Fruit fly (Drosophila melanogaster) whole organism, embryonic: ENCODE measurements around the gene QIL1.

Experiments used
- Abd-B ChIP-seq: fragments of 200-800 bp; sonication (Bioruptor generic); optimal IDR thresholded peaks from 2 replicates; lab custom pipeline; 2018; ENCODE audit warnings: missing biosample characterization, mild to moderate bottlenecking, missing genetic modification characterization, moderate library complexity
- BEAF-32 ChIP-seq: fragments of 200-800 bp; sonication (Bioruptor generic); optimal IDR thresholded peaks from 3 replicates; lab custom pipeline; 2017; ENCODE audit warnings: missing biosample characterization, missing genetic modification characterization, mild to moderate bottlenecking, moderate library complexity, missing genetic modification reagents
- CG11696 ChIP-seq: fragments of 200-800 bp; sonication (Bioruptor generic); IDR thresholded peaks from 2 replicates; pipeline ENCODE4 v1.3.6; 2022; ENCODE audit warnings: missing biosample characterization, missing genetic modification characterization
- CG12769 ChIP-seq: fragments of 200-800 bp; sonication (Bioruptor generic); optimal IDR thresholded peaks from 2 replicates; lab custom pipeline; 2019; ENCODE audit warnings: missing biosample characterization, mild to moderate bottlenecking, missing genetic modification characterization, moderate library complexity
- CG13287 ChIP-seq: fragments of 200-800 bp; sonication (Bioruptor generic); IDR thresholded peaks from 2 replicates; pipeline ENCODE4 v1.3.6; 2022; ENCODE audit warnings: missing biosample characterization, missing genetic modification characterization; ENCODE audit not compliant: partially characterized antibody
- CG14710 ChIP-seq: fragments of 200-800 bp; sonication (Bioruptor generic); optimal IDR thresholded peaks from 3 replicates; lab custom pipeline; 2019; ENCODE audit warnings: missing biosample characterization, mild to moderate bottlenecking, missing genetic modification characterization, moderate library complexity
- CG1602 ChIP-seq: fragments of 200-800 bp; sonication (Bioruptor generic); optimal IDR thresholded peaks from 3 replicates; lab custom pipeline; 2016; ENCODE audit warnings: missing biosample characterization, missing genetic modification characterization
- CG1603 ChIP-seq: fragments of 200-800 bp; sonication (Bioruptor generic); optimal IDR thresholded peaks from 2 replicates; lab custom pipeline; 2019; ENCODE audit warnings: missing biosample characterization, mild to moderate bottlenecking, missing genetic modification characterization, moderate library complexity
- CG17361 ChIP-seq: fragments of 200-800 bp; sonication (Bioruptor generic); IDR thresholded peaks from 3 replicates; pipeline ENCODE4 v1.3.6; 2022; ENCODE audit warnings: missing biosample characterization, missing genetic modification characterization
- CG17829 ChIP-seq: fragments of 200-800 bp; optimal IDR thresholded peaks from 2 replicates; lab custom pipeline; 2019; ENCODE audit warnings: missing biosample characterization, mild to moderate bottlenecking, missing genetic modification characterization, moderate library complexity
- CG2199 ChIP-seq: fragments of 200-800 bp; sonication (Bioruptor generic); IDR thresholded peaks from 3 replicates; pipeline ENCODE4 v1.3.6; 2022; ENCODE audit warnings: missing biosample characterization, missing genetic modification characterization
- CG2712 ChIP-seq: fragments of 200-800 bp; optimal IDR thresholded peaks from 3 replicates; lab custom pipeline; 2019; ENCODE audit warnings: missing biosample characterization, mild to moderate bottlenecking, missing genetic modification characterization, moderate library complexity
- CG30020 ChIP-seq: fragments of 200-800 bp; optimal IDR thresholded peaks from 2 replicates; lab custom pipeline; 2019; ENCODE audit warnings: missing biosample characterization, mild to moderate bottlenecking, missing genetic modification characterization, moderate library complexity
- CG31388 ChIP-seq: fragments of 200-800 bp; sonication (Bioruptor generic); optimal IDR thresholded peaks from 2 replicates; lab custom pipeline; 2016; ENCODE audit warnings: missing biosample characterization, missing genetic modification characterization
- CG31441 ChIP-seq: fragments of 200-800 bp; sonication (Bioruptor generic); IDR thresholded peaks from 2 replicates; pipeline ENCODE4 v1.3.6; 2022; ENCODE audit warnings: missing biosample characterization, missing genetic modification characterization
- CG33213 ChIP-seq: fragments of 200-800 bp; sonication (Bioruptor generic); optimal IDR thresholded peaks from 3 replicates; lab custom pipeline; 2016; ENCODE audit warnings: missing biosample characterization, missing genetic modification characterization
- CG34224 ChIP-seq: fragments of 200-800 bp; sonication (Bioruptor generic); IDR thresholded peaks from 3 replicates; pipeline ENCODE4 v1.3.6; 2022; ENCODE audit warnings: missing biosample characterization, missing genetic modification characterization; ENCODE audit not compliant: partially characterized antibody
- CG4617 ChIP-seq: fragments of 200-800 bp; sonication (Bioruptor generic); optimal IDR thresholded peaks from 3 replicates; lab custom pipeline; 2016; ENCODE audit warnings: missing biosample characterization, missing genetic modification characterization, borderline replicate concordance
- CG6683 ChIP-seq: fragments of 200-800 bp; sonication (Bioruptor generic); optimal IDR thresholded peaks from 2 replicates; lab custom pipeline; 2017; ENCODE audit warnings: missing biosample characterization, mild to moderate bottlenecking, missing genetic modification characterization, missing genetic modification reagents
- CG9797 ChIP-seq: fragments of 200-800 bp; sonication (Bioruptor generic); optimal IDR thresholded peaks from 3 replicates; lab custom pipeline; 2018; ENCODE audit warnings: missing biosample characterization, mild to moderate bottlenecking, missing genetic modification characterization
- CTCF ChIP-seq: fragments of 200-800 bp; sonication (Bioruptor generic); optimal IDR thresholded peaks from 2 replicates; lab custom pipeline; 2017; ENCODE audit warnings: missing biosample characterization, mild to moderate bottlenecking, missing genetic modification characterization, moderate library complexity
- Camta ChIP-seq: fragments of 200-800 bp; sonication (Bioruptor generic); optimal IDR thresholded peaks from 2 replicates; lab custom pipeline; 2016; ENCODE audit warnings: missing biosample characterization, missing genetic modification characterization
- D19A ChIP-seq: fragments of 200-800 bp; optimal IDR thresholded peaks from 3 replicates; lab custom pipeline; 2019; ENCODE audit warnings: missing biosample characterization, mild to moderate bottlenecking, missing genetic modification characterization, moderate library complexity
- Dek ChIP-seq: fragments of 200-800 bp; sonication (Bioruptor generic); optimal IDR thresholded peaks from 3 replicates; lab custom pipeline; 2019; ENCODE audit warnings: missing biosample characterization, mild to moderate bottlenecking, missing genetic modification characterization, moderate library complexity
- Dp ChIP-seq: fragments of 200-800 bp; sonication (Bioruptor generic); optimal IDR thresholded peaks from 2 replicates; lab custom pipeline; 2018; ENCODE audit warnings: missing biosample characterization, mild to moderate bottlenecking, missing genetic modification characterization, moderate library complexity
- E2f2 ChIP-seq: fragments of 200-800 bp; sonication (Bioruptor generic); IDR thresholded peaks from 2 replicates; pipeline ENCODE4 v1.3.6; 2022; ENCODE audit warnings: missing biosample characterization, missing genetic modification characterization
- Ets97D ChIP-seq: fragments of 200-800 bp; sonication (Bioruptor generic); optimal IDR thresholded peaks from 3 replicates; lab custom pipeline; 2016; ENCODE audit warnings: missing biosample characterization, missing genetic modification characterization
- HmgZ ChIP-seq: fragments of 200-800 bp; sonication (Bioruptor generic); optimal IDR thresholded peaks from 2 replicates; lab custom pipeline; 2018; ENCODE audit warnings: missing biosample characterization, mild to moderate bottlenecking, missing genetic modification characterization
- Jarid2 ChIP-seq: fragments of 200-800 bp; sonication (Bioruptor generic); optimal IDR thresholded peaks from 3 replicates; lab custom pipeline; 2017; ENCODE audit warnings: mild to moderate bottlenecking, missing biosample characterization, missing genetic modification reagents, missing genetic modification characterization
- MBD-R2 ChIP-seq: fragments of 200-800 bp; sonication (Bioruptor generic); IDR thresholded peaks from 2 replicates; pipeline ENCODE4 v1.3.6; 2022; ENCODE audit warnings: missing biosample characterization, missing genetic modification characterization
- MESR4 ChIP-seq: fragments of 200-800 bp; sonication (Bioruptor generic); optimal IDR thresholded peaks from 2 replicates; lab custom pipeline; 2018; ENCODE audit warnings: missing biosample characterization, mild to moderate bottlenecking, missing genetic modification characterization, moderate library complexity
- Med ChIP-seq: fragments of 200-800 bp; sonication (Bioruptor generic); peaks from one replicate; lab custom pipeline; 2016; ENCODE audit warnings: missing biosample characterization, missing genetic modification characterization, mild to moderate bottlenecking, inconsistent platforms, moderate library complexity
- Mrtf ChIP-seq: fragments of 200-800 bp; sonication (Bioruptor generic); IDR thresholded peaks from 3 replicates; pipeline ENCODE4 v1.3.6; 2022; ENCODE audit warnings: missing biosample characterization, missing genetic modification characterization
- Nf-YC ChIP-seq: fragments of 200-800 bp; optimal IDR thresholded peaks from 3 replicates; lab custom pipeline; 2019; ENCODE audit warnings: missing biosample characterization, mild to moderate bottlenecking, missing genetic modification characterization, moderate library complexity
- NfI ChIP-seq: fragments of 200-800 bp; sonication (Bioruptor generic); optimal IDR thresholded peaks from 3 replicates; lab custom pipeline; 2018; ENCODE audit warnings: missing biosample characterization, mild to moderate bottlenecking, missing genetic modification characterization, moderate library complexity
- Opbp ChIP-seq: fragments of 200-800 bp; sonication (Bioruptor generic); IDR thresholded peaks from 3 replicates; pipeline ENCODE4 v1.3.6; 2022; ENCODE audit warnings: missing biosample characterization, missing genetic modification characterization; ENCODE audit not compliant: partially characterized antibody
- YL-1 ChIP-seq: fragments of 200-800 bp; sonication (Bioruptor generic); optimal IDR thresholded peaks from 3 replicates; lab custom pipeline; 2017; ENCODE audit warnings: missing biosample characterization, mild to moderate bottlenecking, missing genetic modification characterization
- amos ChIP-seq: fragments of 200-800 bp; sonication (Bioruptor generic); IDR thresholded peaks from 2 replicates; pipeline ENCODE4 v1.3.6; 2022; ENCODE audit warnings: missing biosample characterization, missing genetic modification characterization; ENCODE audit not compliant: partially characterized antibody
- az2 ChIP-seq: fragments of 200-800 bp; sonication (Bioruptor generic); optimal IDR thresholded peaks from 3 replicates; lab custom pipeline; 2016; ENCODE audit warnings: missing biosample characterization, missing genetic modification characterization
- fd102C ChIP-seq: fragments of 200-800 bp; sonication (Bioruptor generic); optimal IDR thresholded peaks from 2 replicates; lab custom pipeline; 2018; ENCODE audit warnings: missing biosample characterization, mild to moderate bottlenecking, missing genetic modification characterization, moderate library complexity
- gem ChIP-seq: fragments of 200-800 bp; sonication (Bioruptor generic); optimal IDR thresholded peaks from 2 replicates; lab custom pipeline; 2019; ENCODE audit warnings: missing biosample characterization, mild to moderate bottlenecking, missing genetic modification characterization, moderate library complexity
- grn ChIP-seq: fragments of 200-800 bp; sonication (Bioruptor generic); optimal IDR thresholded peaks from 3 replicates; lab custom pipeline; 2017; ENCODE audit warnings: missing biosample characterization, missing genetic modification characterization
- gsb ChIP-seq: fragments of 200-800 bp; sonication (Bioruptor generic); IDR thresholded peaks from 2 replicates; pipeline ENCODE4 v1.3.6; 2022; ENCODE audit warnings: missing biosample characterization, missing genetic modification characterization
- ind ChIP-seq: fragments of 200-800 bp; sonication (Bioruptor generic); optimal IDR thresholded peaks from 3 replicates; lab custom pipeline; 2016; ENCODE audit warnings: missing biosample characterization, missing genetic modification characterization
- knrl ChIP-seq: fragments of 200-800 bp; sonication (Bioruptor generic); IDR thresholded peaks from 3 replicates; pipeline ENCODE4 v1.3.6; 2022; ENCODE audit warnings: missing biosample characterization, missing genetic modification characterization; ENCODE audit not compliant: partially characterized antibody
- nmo ChIP-seq: fragments of 200-800 bp; sonication (Bioruptor generic); optimal IDR thresholded peaks from 2 replicates; lab custom pipeline; 2018; ENCODE audit warnings: missing biosample characterization, mild to moderate bottlenecking, missing genetic modification characterization, moderate library complexity
- pho ChIP-seq: fragments of 200-800 bp; sonication (Bioruptor generic); optimal IDR thresholded peaks from 2 replicates; lab custom pipeline; 2016; ENCODE audit warnings: missing biosample characterization, missing genetic modification characterization
- pita ChIP-seq: fragments of 200-800 bp; sonication (Bioruptor generic); optimal IDR thresholded peaks from 2 replicates; lab custom pipeline; 2017; ENCODE audit warnings: missing biosample characterization, mild to moderate bottlenecking, missing genetic modification characterization
- sug ChIP-seq: fragments of 200-800 bp; optimal IDR thresholded peaks from 2 replicates; lab custom pipeline; 2019; ENCODE audit warnings: missing biosample characterization, mild to moderate bottlenecking, missing genetic modification characterization, moderate library complexity
- zen ChIP-seq: fragments of 200-800 bp; sonication (Bioruptor generic); optimal IDR thresholded peaks from 3 replicates; lab custom pipeline; 2018; ENCODE audit warnings: missing biosample characterization, mild to moderate bottlenecking, missing genetic modification characterization, moderate library complexity

Gene QIL1

dm6 chr3L:17465804-17466203, at the start of gene QIL1:
Gene QIL1, plus strand, starts transcription at chr3L:17465945.
- TF ChIP-seq zen (tag; lab: Kevin White, UChicago) = peak; percentile 16
- TF ChIP-seq D19A (tag; lab: Kevin White, UChicago) = peak; percentile 8
- peak; percentile 22; the same call in 1 of the 3 replicates for TF ChIP-seq Opbp (GFP tag; lab: Robert Waterston, UW)
- peak; percentile 53; the same call in 1 of the 3 replicates for TF ChIP-seq CG2199 (GFP tag; lab: Robert Waterston, UW)
- 0 out of 3 replicates have a peak, but pooled peaks have one; percentile 33 for TF ChIP-seq CG17361
- no peak for TF ChIP-seq fd102C (GFP tag; lab: Kevin White, UChicago)
- peak; percentile 9 for TF ChIP-seq CG12769
- TF ChIP-seq grn (GFP tag; lab: Kevin White, UChicago) = no peak
- peak; percentile 66 for TF ChIP-seq CG1603 (tag; lab: Kevin White, UChicago)
- peak; percentile 54 for TF ChIP-seq nmo (GFP tag; lab: Kevin White, UChicago)
- TF ChIP-seq CG17829 (tag; lab: Kevin White, UChicago) = peak; percentile 30
- TF ChIP-seq MBD-R2 = peak; percentile 61
- TF ChIP-seq Dp (GFP tag; lab: Kevin White, UChicago) = peak; percentile 62
- no peak for TF ChIP-seq CG1602 (GFP tag; lab: Kevin White, UChicago)
- peak; percentile 94 for TF ChIP-seq MESR4 (GFP tag; lab: Kevin White, UChicago)
- no peak for TF ChIP-seq CG11696 (GFP tag; lab: Robert Waterston, UW)
- peak; percentile 37; the same call in 1 of the 2 replicates for TF ChIP-seq CG13287 (GFP tag; lab: Robert Waterston, UW)
- TF ChIP-seq pho = no peak
- TF ChIP-seq E2f2 (GFP tag; lab: Robert Waterston, UW) = peak; percentile 64
- peak; percentile 44; the same call in 1 of the 3 replicates for TF ChIP-seq knrl (GFP tag; lab: Robert Waterston, UW)
- peak; percentile 90 for TF ChIP-seq CG4617 (GFP tag; lab: Kevin White, UChicago)
- TF ChIP-seq Ets97D (GFP tag; lab: Kevin White, UChicago) = peak; percentile 65
- peak; percentile 83 for TF ChIP-seq CG9797 (GFP tag; lab: Kevin White, UChicago)
- TF ChIP-seq amos (GFP tag; lab: Robert Waterston, UW) = peak; percentile 31; the same call in 1 of the 2 replicates
- TF ChIP-seq CG31388 = no peak
- no peak for TF ChIP-seq Camta (GFP tag; lab: Kevin White, UChicago)
- no peak for TF ChIP-seq CG6683 (GFP tag; lab: Kevin White, UChicago)
- no peak for TF ChIP-seq CG34224 (GFP tag; lab: Robert Waterston, UW)
- TF ChIP-seq sug (tag; lab: Kevin White, UChicago) = peak; percentile 1
- peak; percentile 16 for TF ChIP-seq gem (tag; lab: Kevin White, UChicago)
- peak; percentile 26 for TF ChIP-seq CG33213 (GFP tag; lab: Kevin White, UChicago)
- no peak for TF ChIP-seq az2 (GFP tag; lab: Kevin White, UChicago)
- no peak for TF ChIP-seq ind (GFP tag; lab: Kevin White, UChicago)
- no peak for TF ChIP-seq gsb (GFP tag; lab: Robert Waterston, UW)
- TF ChIP-seq HmgZ (tag; lab: Kevin White, UChicago) = peak; percentile 66
- TF ChIP-seq CG2712 (tag; lab: Kevin White, UChicago) = peak; percentile 40
- TF ChIP-seq YL-1 (GFP tag; lab: Kevin White, UChicago) = peak; percentile 71
- no peak for TF ChIP-seq Mrtf (GFP tag; lab: Robert Waterston, UW)
- TF ChIP-seq Jarid2 (GFP tag; lab: Kevin White, UChicago) = peak; percentile 29
- TF ChIP-seq BEAF-32 (GFP tag; lab: Kevin White, UChicago) = peak; percentile 41
- TF ChIP-seq CTCF (GFP tag; lab: Kevin White, UChicago) = peak; percentile 61
- peak; percentile 69 for TF ChIP-seq CG14710
- TF ChIP-seq Med (GFP tag; lab: Kevin White, UChicago) = peak; percentile 47
- peak; percentile 89 for TF ChIP-seq pita (GFP tag; lab: Kevin White, UChicago)
- 0 out of 2 replicates have a peak, but pooled peaks have one; percentile 31 for TF ChIP-seq CG31441 (GFP tag; lab: Robert Waterston, UW)
- TF ChIP-seq Abd-B (GFP tag; lab: Kevin White, UChicago) = peak; percentile 78
- TF ChIP-seq Dek (tag; lab: Kevin White, UChicago) = peak; percentile 46
- TF ChIP-seq CG30020 (tag; lab: Kevin White, UChicago) = peak; percentile 64
- peak; percentile 2 for TF ChIP-seq NfI (GFP tag; lab: Kevin White, UChicago)
- TF ChIP-seq Nf-YC = peak; percentile 14
